Worm (Caenorhabditis elegans) whole organism, L1 larva: ENCODE results near the gene cah-5.

Source experiments
- C16A3.4 ChIP-seq: fragments of 150-350 bp; optimal IDR thresholded peaks from 2 replicates; lab custom pipeline; 2014; ENCODE audit warnings: missing biosample characterization, missing genetic modification characterization
- elt-3 ChIP-seq, 6 experiments: fragments of 150-350 bp in 1 of 6; sonication (generic microtip); optimal IDR thresholded peaks; 2 replicates each; lab custom pipeline; 2017 to 2018; ENCODE audit warnings: missing biosample characterization in 6 of 6, missing genetic modification characterization in 6 of 6, inconsistent platforms in 1 of 6
- fkh-8 ChIP-seq: sonication (generic microtip); optimal IDR thresholded peaks from 2 replicates; lab custom pipeline; 2016; ENCODE audit warnings: mild to moderate bottlenecking, missing genetic modification characterization, missing compliant biosample characterization
- mep-1 ChIP-seq: fragments of 150-350 bp; optimal IDR thresholded peaks from 2 replicates; lab custom pipeline; 2014; ENCODE audit warnings: missing biosample characterization, missing genetic modification characterization
- snpc-4 ChIP-seq: fragments of 150-350 bp; optimal IDR thresholded peaks from 2 replicates; lab custom pipeline; 2014; ENCODE audit warnings: missing biosample characterization, missing genetic modification characterization
- sptf-1 ChIP-seq: fragments of 150-350 bp; optimal IDR thresholded peaks from 2 replicates; lab custom pipeline; 2014; ENCODE audit warnings: missing biosample characterization, missing genetic modification characterization
- unc-130 ChIP-seq: fragments of 150-350 bp; optimal IDR thresholded peaks from 2 replicates; lab custom pipeline; 2017; ENCODE audit warnings: missing biosample characterization, missing genetic modification characterization, inconsistent platforms

DNA sequence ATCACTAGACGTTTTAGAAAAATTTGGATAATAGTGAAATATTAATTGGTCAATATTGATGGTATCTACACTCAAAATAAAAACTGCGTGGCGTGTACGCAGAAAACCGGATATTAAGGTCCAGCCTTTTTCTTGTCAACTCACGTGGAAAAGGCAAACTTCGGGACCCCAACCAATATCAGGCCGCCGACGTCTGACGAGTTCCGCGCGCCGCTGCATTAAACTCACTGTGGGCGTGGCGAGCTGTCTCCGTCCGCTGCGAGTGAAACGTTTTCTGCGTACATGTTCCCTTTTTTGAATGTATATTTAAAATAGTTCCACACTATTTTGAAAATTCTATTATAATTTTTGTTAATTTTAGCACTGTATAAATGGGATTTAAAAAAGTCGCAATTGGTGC is 13.9 kb upstream of the cah-5 start:
- TF ChIP-seq elt-3 (tag; optimal IDR thresholded peaks at IDR 0.05; lab: Kevin White, UChicago) (no peak), sptf-1 (tag; lab: Kevin White, UChicago) (no peak), unc-130 (tag; lab: Kevin White, UChicago) (no peak), mep-1 (tag; lab: Kevin White, UChicago) (no peak), snpc-4 (tag; lab: Kevin White, UChicago) (peak; percentile 44), fkh-8 (tag; lab: Kevin White, UChicago) (no peak), C16A3.4 (tag; lab: Kevin White, UChicago) (no peak)
